Fruit fly (Drosophila melanogaster): ENCODE measurements around the gene CG13312.

The CG13312 gene

dm6 chr3L:8765969-8766538 is 41.0 kb downstream of the CG13312 start (continued):
- peak; percentile 94 for TF ChIP-seq brk (GFP tag; optimal IDR thresholded peaks at IDR 0.05)
- TF ChIP-seq dsf (GFP tag; optimal IDR thresholded peaks at IDR 0.05; ENCODE audit: borderline replicate concordance), result peak; percentile 82
- TF ChIP-seq OdsH (GFP tag; optimal IDR thresholded peaks at IDR 0.05), result peak; percentile 98
- TF ChIP-seq Abd-B (GFP tag; optimal IDR thresholded peaks at IDR 0.05), result no peak

DNA sequence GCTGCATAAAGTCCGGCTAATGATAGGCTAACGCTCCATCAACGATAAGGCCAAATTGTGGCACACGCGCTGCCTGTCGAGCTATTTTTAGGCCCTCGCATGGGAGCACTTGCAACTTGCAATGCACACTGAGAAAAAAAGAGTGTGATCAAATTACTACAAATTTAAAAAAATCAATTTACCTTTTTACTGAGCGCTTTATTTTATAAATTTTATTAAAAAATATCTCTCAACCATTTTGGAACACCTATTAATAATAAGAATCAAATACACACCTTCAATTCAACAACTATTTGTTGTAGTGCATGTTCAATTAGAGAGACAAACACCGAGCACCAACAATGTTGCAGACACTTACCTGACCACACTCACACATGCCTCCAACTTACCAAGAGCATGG is 41.5 kb downstream of the CG13312 start:
- TF ChIP-seq h (GFP tag; optimal IDR thresholded peaks at IDR 0.05) (no peak), dmrt93B (GFP tag; optimal IDR thresholded peaks at IDR 0.05) (no peak), tai (GFP tag; optimal IDR thresholded peaks at IDR 0.05) (no peak), jim (GFP tag; optimal IDR thresholded peaks at IDR 0.05) (no peak), ey (GFP tag; optimal IDR thresholded peaks at IDR 0.05) (no peak), CG9705 (GFP tag; optimal IDR thresholded peaks at IDR 0.05) (no peak), Dfd (GFP tag; optimal IDR thresholded peaks at IDR 0.05) (no peak), Mio (GFP tag; optimal IDR thresholded peaks at IDR 0.05) (no peak), HLH106 (tag; optimal IDR thresholded peaks at IDR 0.05) (no peak), sv (GFP tag; optimal IDR thresholded peaks at IDR 0.05) (no peak), dl (GFP tag; optimal IDR thresholded peaks at IDR 0.05; ENCODE audit: insufficient read depth in 1 of 2, partially characterized antibody in 2 of 2) (no peak), rgr (GFP tag; optimal IDR thresholded peaks at IDR 0.05) (no peak), Rel (GFP tag; optimal IDR thresholded peaks at IDR 0.05) (no peak), Rel (tag; optimal IDR thresholded peaks at IDR 0.05) (no peak), N (GFP tag; optimal IDR thresholded peaks at IDR 0.05) (no peak), woc (GFP tag; optimal IDR thresholded peaks at IDR 0.05) (no peak), pan (optimal IDR thresholded peaks at IDR 0.05) (no peak), Myc (optimal IDR thresholded peaks at IDR 0.05) (no peak), OdsH (GFP tag; optimal IDR thresholded peaks at IDR 0.05) (no peak), fru (GFP tag; optimal IDR thresholded peaks at IDR 0.05) (no peak)

DNA sequence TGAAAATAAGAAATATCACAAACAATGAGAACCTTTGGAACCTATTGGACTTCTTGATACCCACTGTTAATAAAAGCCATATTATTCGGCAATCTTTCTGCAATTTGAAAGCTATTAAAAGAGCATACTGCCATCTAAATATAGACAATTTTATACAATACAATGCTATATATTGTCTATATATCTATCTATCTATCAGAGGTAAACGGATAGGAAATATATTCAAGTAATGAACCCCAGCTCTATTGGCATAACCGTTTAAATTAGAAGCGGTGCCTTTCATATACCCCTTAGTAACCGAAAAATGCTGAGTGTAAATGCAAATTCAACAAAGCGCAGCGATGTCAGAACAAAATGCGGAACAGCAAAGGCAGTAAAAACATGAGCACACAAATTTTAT is 43.2 kb downstream of the CG13312 start:
- peak; percentile 42 for TF ChIP-seq pan (optimal IDR thresholded peaks at IDR 0.05)
- TF ChIP-seq ey (GFP tag; optimal IDR thresholded peaks at IDR 0.05), result peak; percentile 29
- TF ChIP-seq HLH106 (tag; optimal IDR thresholded peaks at IDR 0.05), result peak; percentile 17
- TF ChIP-seq usp (GFP tag; optimal IDR thresholded peaks at IDR 0.05), result no peak

- TF ChIP-seq rgr (GFP tag; optimal IDR thresholded peaks at IDR 0.05) (peak; percentile 60), dsf (GFP tag; optimal IDR thresholded peaks at IDR 0.05; ENCODE audit: borderline replicate concordance) (no peak), Mio (GFP tag; optimal IDR thresholded peaks at IDR 0.05) (no peak), OdsH (GFP tag; optimal IDR thresholded peaks at IDR 0.05) (peak; percentile 15), psq (GFP tag; optimal IDR thresholded peaks at IDR 0.05) (peak; percentile 10), CrebA (GFP tag; optimal IDR thresholded peaks at IDR 0.05; ENCODE audit: borderline replicate concordance) (no peak), h (GFP tag; optimal IDR thresholded peaks at IDR 0.05) (peak; percentile 68), fru (GFP tag; optimal IDR thresholded peaks at IDR 0.05) (peak; percentile 53), ey (GFP tag; optimal IDR thresholded peaks at IDR 0.05) (peak; percentile 61), usp (GFP tag; optimal IDR thresholded peaks at IDR 0.05) (no peak), HLH106 (tag; optimal IDR thresholded peaks at IDR 0.05) (no peak), CG9705 (GFP tag; optimal IDR thresholded peaks at IDR 0.05) (no peak), br (GFP tag; optimal IDR thresholded peaks at IDR 0.05) (peak; percentile 36), pan (optimal IDR thresholded peaks at IDR 0.05) (no peak), foxo (GFP tag; optimal IDR thresholded peaks at IDR 0.05) (peak in 1 of 2 experiments; percentile 41), Dif (GFP tag; optimal IDR thresholded peaks at IDR 0.05; ENCODE audit: partially characterized antibody) (no peak)
These were observed 44.0 kb downstream of the CG13312 start for dm6 chr3L:8763037-8763454.
